Worm (Caenorhabditis elegans) whole organism, young adult: ENCODE results near the gene zig-13.
A peak's percentile ranks its signal among the peaks of the same experiment; 100 is the strongest.

Source experiments
- B0035.1 ChIP-seq: sonication (generic microtip); optimal IDR thresholded peaks from 2 replicates; lab custom pipeline; 2016; ENCODE audit warnings: missing genetic modification characterization, mild to moderate bottlenecking, missing compliant biosample characterization, missing genotype, missing genetic modification reagents
- T07F8.4 ChIP-seq: sonication (generic microtip); optimal IDR thresholded peaks from 2 replicates; lab custom pipeline; 2016; ENCODE audit warnings: mild to moderate bottlenecking, missing genetic modification characterization, moderate library complexity, missing compliant biosample characterization
- Y67H2A.10 ChIP-seq: fragments of 200-800 bp; sonication (Bioruptor generic); conservative IDR thresholded peaks from 2 replicates; pipeline ENCODE4 v1.3.6; 2022; ENCODE audit warnings: missing genetic modification reagents, missing genetic modification characterization, missing compliant biosample characterization
- Y79H2A.3 ChIP-seq: fragments of 200-800 bp; sonication (Bioruptor generic); conservative IDR thresholded peaks from 2 replicates; pipeline ENCODE4 v1.3.6; 2022; ENCODE audit warnings: missing genetic modification reagents, missing genetic modification characterization, missing compliant biosample characterization
- ama-1 ChIP-seq, 3 experiments: fragments of 150-350 bp in 1 of 3; sonication (generic microtip) in 2 of 3; optimal IDR thresholded peaks; 2 replicates each; lab custom pipeline; 2014 to 2018; ENCODE audit warnings: missing biosample characterization in 2 of 3, missing genetic modification characterization in 2 of 3, missing genetic modification reagents in 2 of 3
- aptf-2 ChIP-seq: fragments of 200-800 bp; sonication (Bioruptor generic); conservative IDR thresholded peaks from 2 replicates; pipeline ENCODE4 v1.3.6; 2022; ENCODE audit warnings: missing genetic modification reagents, missing genetic modification characterization, missing compliant biosample characterization
- attf-5 ChIP-seq: fragments of 200-800 bp; sonication (Bioruptor generic); optimal IDR thresholded peaks from 2 replicates; lab custom pipeline; 2018; ENCODE audit warnings: mild to moderate bottlenecking, missing genetic modification characterization, missing compliant biosample characterization
- attf-6 ChIP-seq: fragments of 200-800 bp; sonication (Bioruptor generic); IDR thresholded peaks from 2 replicates; pipeline ENCODE4 v1.3.6; 2022; ENCODE audit warnings: missing genetic modification reagents, missing genetic modification characterization, missing compliant biosample characterization
- bed-2 ChIP-seq: fragments of 200-800 bp; sonication (Bioruptor generic); IDR thresholded peaks from 2 replicates; pipeline ENCODE4 v1.3.6; 2022; ENCODE audit warnings: missing genetic modification reagents, missing genetic modification characterization, missing compliant biosample characterization
- ccch-3 ChIP-seq: fragments of 200-800 bp; sonication (Bioruptor generic); optimal IDR thresholded peaks from 2 replicates; lab custom pipeline; 2018; ENCODE audit warnings: mild to moderate bottlenecking, missing genetic modification characterization, missing compliant biosample characterization
- cebp-1 ChIP-seq, 2 experiments: fragments of 200-800 bp in 1 of 2; sonication (Bioruptor generic) in 1 of 2; sonication (generic microtip) in 1 of 2; IDR thresholded peaks in 1 of 2; optimal IDR thresholded peaks in 1 of 2; 2 replicates each; pipeline versions ENCODE4 v1.3.6 to Lab custom; 2017 to 2022; ENCODE audit warnings: missing compliant biosample characterization in 2 of 2, missing genetic modification characterization in 2 of 2, mild to moderate bottlenecking in 1 of 2, missing genetic modification reagents in 1 of 2, moderate library complexity in 1 of 2
- cebp-2 ChIP-seq: fragments of 200-800 bp; sonication (Bioruptor generic); IDR thresholded peaks from 2 replicates; pipeline ENCODE4 v1.3.6; 2022; ENCODE audit warnings: missing genetic modification characterization, missing compliant biosample characterization
- chd-7 ChIP-seq: sonication (generic microtip); optimal IDR thresholded peaks from 2 replicates; lab custom pipeline; 2016; ENCODE audit warnings: mild to moderate bottlenecking, missing genetic modification characterization, moderate library complexity, missing compliant biosample characterization
- dox-1 ChIP-seq: fragments of 200-800 bp; sonication (Bioruptor generic); IDR thresholded peaks from 2 replicates; pipeline ENCODE4 v1.3.6; 2022; ENCODE audit warnings: missing genetic modification reagents, missing genetic modification characterization, missing compliant biosample characterization
- egrh-3 ChIP-seq: fragments of 200-800 bp; sonication (Bioruptor generic); IDR thresholded peaks from 2 replicates; pipeline ENCODE4 v1.3.6; 2022; ENCODE audit warnings: missing genetic modification reagents, missing genetic modification characterization, missing compliant biosample characterization
- fkh-3 ChIP-seq: sonication (generic microtip); optimal IDR thresholded peaks from 2 replicates; lab custom pipeline; 2016; ENCODE audit warnings: mild to moderate bottlenecking, missing genetic modification characterization, missing compliant biosample characterization
- hlh-12 ChIP-seq: sonication (generic microtip); optimal IDR thresholded peaks from 2 replicates; lab custom pipeline; 2016; ENCODE audit warnings: missing genetic modification characterization, missing compliant biosample characterization
- hmg-20 ChIP-seq: fragments of 200-800 bp; sonication (Bioruptor generic); IDR thresholded peaks from 2 replicates; pipeline ENCODE4 v1.3.6; 2022; ENCODE audit warnings: missing genetic modification reagents, missing genetic modification characterization, missing compliant biosample characterization
- hrde-1 ChIP-seq: sonication (generic microtip); optimal IDR thresholded peaks from 2 replicates; lab custom pipeline; 2016; ENCODE audit warnings: missing genetic modification characterization, mild to moderate bottlenecking, missing compliant biosample characterization, moderate library complexity, missing genotype, missing genetic modification reagents, borderline replicate concordance
- hsf-1 ChIP-seq: fragments of 200-800 bp; sonication (Bioruptor generic); IDR thresholded peaks from 2 replicates; pipeline ENCODE4 v1.3.6; 2022; ENCODE audit warnings: missing genetic modification reagents, missing genetic modification characterization, missing compliant biosample characterization
- lin-35 ChIP-seq, 3 experiments: fragments of 150-350 bp in 2 of 3; sonication (generic microtip) in 1 of 3; optimal IDR thresholded peaks; 2 replicates each; lab custom pipeline; 2014 to 2018; ENCODE audit warnings: missing biosample characterization in 3 of 3, missing genetic modification characterization in 3 of 3, missing genetic modification reagents in 3 of 3
- lin-54 ChIP-seq: fragments of 200-800 bp; sonication (Bioruptor generic); optimal IDR thresholded peaks from 2 replicates; lab custom pipeline; 2018; ENCODE audit warnings: mild to moderate bottlenecking, missing genetic modification characterization, missing compliant biosample characterization
- lir-1 ChIP-seq: fragments of 200-800 bp; sonication (Bioruptor generic); conservative IDR thresholded peaks from 2 replicates; pipeline ENCODE4 v1.3.6; 2022; ENCODE audit warnings: missing genetic modification reagents, missing genetic modification characterization, missing compliant biosample characterization
- madf-8 ChIP-seq: fragments of 200-800 bp; sonication (Bioruptor generic); conservative IDR thresholded peaks from 2 replicates; pipeline ENCODE4 v1.3.6; 2022; ENCODE audit warnings: missing genetic modification reagents, missing genetic modification characterization, missing compliant biosample characterization
- mxl-1 ChIP-seq: sonication (generic microtip); optimal IDR thresholded peaks from 2 replicates; lab custom pipeline; 2016; ENCODE audit warnings: missing genetic modification characterization, missing compliant biosample characterization
- nhr-80 ChIP-seq: sonication (generic microtip); optimal IDR thresholded peaks from 2 replicates; lab custom pipeline; 2016; ENCODE audit warnings: missing genetic modification characterization, missing compliant biosample characterization
- pbrm-1 ChIP-seq: fragments of 200-800 bp; sonication (Bioruptor generic); IDR thresholded peaks from 2 replicates; pipeline ENCODE4 v1.3.6; 2022; ENCODE audit warnings: missing genetic modification reagents, missing genetic modification characterization, missing compliant biosample characterization
- pha-4 ChIP-seq: fragments of 150-350 bp; sonication (generic microtip); optimal IDR thresholded peaks from 2 replicates; lab custom pipeline; 2014; ENCODE audit warnings: missing biosample characterization, missing genetic modification reagents, missing genetic modification characterization
- rec-8 ChIP-seq, 2 experiments: sonication (generic microtip); optimal IDR thresholded peaks; 2 replicates each; lab custom pipeline; 2016; ENCODE audit warnings: mild to moderate bottlenecking in 2 of 2, missing genetic modification characterization in 2 of 2, missing genetic modification reagents in 2 of 2, missing genotype in 2 of 2, missing biosample characterization in 1 of 2, missing compliant biosample characterization in 1 of 2, moderate library complexity in 1 of 2
- repo-1 ChIP-seq: sonication (generic microtip); optimal IDR thresholded peaks from 2 replicates; lab custom pipeline; 2017; ENCODE audit warnings: mild to moderate bottlenecking, missing genetic modification characterization, missing compliant biosample characterization
- sdz-38 ChIP-seq: sonication (generic microtip); optimal IDR thresholded peaks from 2 replicates; lab custom pipeline; 2016; ENCODE audit warnings: missing genotype, missing genetic modification characterization, missing compliant biosample characterization
- snpc-1.1 ChIP-seq: sonication (generic microtip); optimal IDR thresholded peaks from 2 replicates; lab custom pipeline; 2017; ENCODE audit warnings: missing genetic modification characterization, mild to moderate bottlenecking, missing compliant biosample characterization, antibody characterized with exemption, moderate library complexity, missing genotype, missing genetic modification reagents; ENCODE audit not compliant: insufficient read depth
- tbx-9 ChIP-seq: sonication (generic microtip); optimal IDR thresholded peaks from 2 replicates; lab custom pipeline; 2016; ENCODE audit warnings: borderline replicate concordance, missing genetic modification characterization, inconsistent platforms, missing compliant biosample characterization
- zfh-2 ChIP-seq: fragments of 200-800 bp; sonication (Bioruptor generic); conservative IDR thresholded peaks from 2 replicates; pipeline ENCODE4 v1.3.6; 2022; ENCODE audit warnings: missing genetic modification reagents, missing genetic modification characterization, missing compliant biosample characterization
- ztf-22 ChIP-seq: fragments of 200-800 bp; sonication (Bioruptor generic); optimal IDR thresholded peaks from 2 replicates; lab custom pipeline; 2018; ENCODE audit warnings: mild to moderate bottlenecking, missing genetic modification characterization, moderate library complexity, missing compliant biosample characterization
- ztf-6 ChIP-seq: fragments of 200-800 bp; sonication (Bioruptor generic); IDR thresholded peaks from 2 replicates; pipeline ENCODE4 v1.3.6; 2022; ENCODE audit warnings: missing genetic modification reagents, missing genetic modification characterization, missing compliant biosample characterization

Gene zig-13

DNA sequence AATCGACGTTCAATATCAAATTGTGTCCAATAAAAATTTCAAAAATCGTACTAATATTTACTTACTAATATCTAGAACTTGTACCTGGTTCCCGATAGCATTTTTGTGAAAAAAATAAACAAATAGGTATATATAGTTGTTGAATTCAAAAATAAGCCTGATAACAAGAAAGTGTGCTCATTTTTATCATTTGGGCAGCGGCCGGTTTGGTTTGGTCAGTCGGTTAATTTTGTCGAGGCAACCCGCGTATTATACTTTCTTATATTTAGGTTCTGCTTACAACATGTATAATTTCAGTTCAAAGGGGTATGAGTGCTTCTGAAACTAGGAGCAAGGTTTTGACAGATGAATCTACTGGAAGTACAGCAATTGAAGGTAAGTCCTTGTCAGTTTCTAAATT, 25.9 kb downstream of the zig-13 start, which contains the start of the genes nhr-280 and C29F9.2:
Gene nhr-280 (minus strand): TSS at position 101 of the 400 bp plus-strand sequence.
Gene C29F9.2 (plus strand): TSS at position 298 of the 400 bp plus-strand sequence.
- TF ChIP-seq ama-1 (optimal IDR thresholded peaks at IDR 0.05; lab: Kevin White, UChicago) (no peak), ama-1 (GFP tag; optimal IDR thresholded peaks at IDR 0.05; lab: Kevin White, UChicago) (no peak), Y67H2A.10 (GFP tag; lab: Robert Waterston, UW) (no peak), nhr-80 (tag; lab: Kevin White, UChicago) (peak; percentile 1), ztf-6 (GFP tag; lab: Robert Waterston, UW) (no peak), Y79H2A.3 (no peak)

DNA sequence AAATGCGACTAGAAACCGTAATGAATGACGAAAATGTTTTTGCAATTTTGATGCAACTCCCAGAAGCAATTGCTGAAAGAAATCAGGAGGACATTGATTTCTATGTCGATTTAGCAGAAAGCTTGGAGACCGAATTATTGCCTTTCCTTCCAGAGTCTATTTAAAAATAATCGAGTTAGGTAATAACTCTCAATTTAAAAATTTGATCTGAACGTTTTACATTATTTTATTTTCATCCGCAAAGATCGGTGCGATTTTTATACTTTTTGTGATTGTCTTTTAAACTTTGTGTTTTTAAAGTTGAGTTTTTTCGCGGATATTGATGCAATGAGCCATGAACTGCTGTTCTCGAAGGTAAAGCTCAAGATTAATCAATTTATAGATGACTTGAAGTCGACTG, 32.1 kb downstream of the zig-13 start, which contains the start of gene pals-23:
Gene pals-23 (plus strand): TSS at position 301 of the 400 bp plus-strand sequence.
- TF ChIP-seq lin-54 (GFP tag; lab: Kevin White, UChicago) = no peak
- TF ChIP-seq fkh-3 = no peak
- no peak for TF ChIP-seq mxl-1 (tag; lab: Kevin White, UChicago)
- no peak for TF ChIP-seq attf-6 (GFP tag; lab: Robert Waterston, UW)
- no peak for TF ChIP-seq hrde-1
- no peak for TF ChIP-seq cebp-2 (GFP tag; lab: Robert Waterston, UW)
- no peak for TF ChIP-seq dox-1 (GFP tag; lab: Robert Waterston, UW)
- TF ChIP-seq ztf-22 (GFP tag; lab: Kevin White, UChicago) = no peak
- no peak for TF ChIP-seq bed-2
- TF ChIP-seq zfh-2 = no peak
- TF ChIP-seq ccch-3 = no peak
- TF ChIP-seq repo-1 = no peak
- no peak for TF ChIP-seq B0035.1 (tag; lab: Kevin White, UChicago)
- TF ChIP-seq T07F8.4 = no peak
- TF ChIP-seq hlh-12 (tag; lab: Kevin White, UChicago) = no peak
- no peak for TF ChIP-seq tbx-9 (tag; lab: Kevin White, UChicago)

DNA sequence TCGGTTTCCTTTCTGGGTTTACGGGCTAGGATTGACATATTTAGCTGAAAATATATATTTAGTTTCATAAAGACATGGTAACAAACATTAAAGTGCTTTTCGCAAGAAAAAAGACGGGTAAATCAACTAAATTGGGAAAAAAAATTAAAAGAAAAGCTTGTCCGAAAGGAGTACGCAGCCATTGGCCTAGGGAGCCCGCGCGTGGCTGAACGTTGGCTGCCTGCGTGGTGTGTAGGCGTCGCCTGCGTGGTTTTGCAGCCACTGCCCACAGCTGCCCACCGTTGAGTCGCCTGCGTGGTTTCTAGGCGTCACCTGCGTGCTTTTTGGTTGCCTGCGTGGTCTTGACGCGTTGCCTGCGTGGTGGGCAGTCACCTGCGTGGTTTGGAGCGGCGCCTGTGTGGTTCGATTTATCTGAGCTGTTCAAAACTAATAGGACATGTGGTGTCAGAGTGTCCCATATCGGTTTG, 34.5 kb downstream of the zig-13 start, which contains the start of gene C29F9.12:
Gene C29F9.12 (minus strand): TSS at position 51 of the 467 bp plus-strand sequence.
- TF ChIP-seq dox-1 (GFP tag; lab: Robert Waterston, UW) = peak; percentile 52; the same call in 1 of the 2 replicates
- TF ChIP-seq egrh-3 (GFP tag; lab: Robert Waterston, UW) = 0 out of 2 replicates have a peak, but pooled peaks have one; percentile 24
- TF ChIP-seq, all 124 proteins: peak for 2; not testable (repeated sequence) for 122

DNA sequence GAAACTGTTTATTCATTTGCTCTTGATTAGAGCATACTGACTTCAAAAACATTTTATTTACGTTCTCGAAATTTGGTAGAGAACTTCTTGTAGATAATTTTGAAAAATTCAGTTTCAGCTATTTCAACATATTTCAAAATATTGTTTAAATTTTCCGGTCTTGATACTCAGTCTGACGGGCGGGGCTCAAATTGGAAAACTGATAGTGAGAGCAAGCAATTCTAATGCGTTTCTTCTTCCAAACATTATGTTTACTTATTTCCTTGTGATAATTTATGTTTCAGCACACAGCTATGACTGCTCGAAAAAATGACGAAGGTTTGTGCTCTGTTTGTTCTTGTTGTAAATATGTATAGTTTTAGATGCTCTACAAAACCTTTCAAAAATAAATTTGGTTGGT, 36.3 kb downstream of the zig-13 start, which contains the start of gene pals-24:
Gene pals-24 (plus strand): TSS at position 237 of the 400 bp plus-strand sequence.
- TF ChIP-seq cebp-1 (GFP tag; IDR thresholded peaks at IDR 0.05; lab: Robert Waterston, UW) = peak; percentile 74; the same call in 1 of the 2 replicates
- TF ChIP-seq cebp-1 (tag; optimal IDR thresholded peaks at IDR 0.05; lab: Kevin White, UChicago) = peak; percentile 76
- peak; percentile 16 for TF ChIP-seq pha-4 (tag; lab: Kevin White, UChicago)
- no peak for TF ChIP-seq aptf-2 (GFP tag; lab: Robert Waterston, UW)
- peak; percentile 46 for TF ChIP-seq dox-1 (GFP tag; lab: Robert Waterston, UW)
- TF ChIP-seq nhr-80 (tag; lab: Kevin White, UChicago) = peak; percentile 89
- peak; percentile 43 for TF ChIP-seq attf-5 (GFP tag; lab: Kevin White, UChicago)

DNA sequence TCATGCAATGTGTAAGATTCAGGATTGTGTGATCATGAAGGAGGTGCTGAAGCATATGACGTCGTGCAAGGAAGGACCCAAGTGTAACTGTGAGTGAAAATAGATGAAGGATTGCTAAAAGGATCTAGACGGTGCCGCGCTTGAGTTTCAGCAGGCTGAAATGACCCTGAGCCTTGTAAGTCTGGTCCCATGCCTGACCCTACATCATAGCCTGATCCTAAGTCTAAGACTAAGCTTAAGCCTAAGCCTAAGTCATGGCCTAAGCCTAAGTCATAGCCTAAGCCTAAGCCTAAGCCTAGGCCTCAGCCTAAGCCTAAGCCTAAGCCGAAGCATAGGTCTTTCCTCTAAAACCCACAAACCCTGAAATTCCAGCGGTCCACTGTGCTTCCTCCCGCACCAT, 38.7 kb downstream of the zig-13 start:
- no peak for TF ChIP-seq lir-1
- no peak for TF ChIP-seq sdz-38 (tag; lab: Kevin White, UChicago)
- no peak for TF ChIP-seq hmg-20 (GFP tag; lab: Robert Waterston, UW)
- no peak for TF ChIP-seq hsf-1 (GFP tag; lab: Robert Waterston, UW)
- no peak for TF ChIP-seq rec-8 (tag; optimal IDR thresholded peaks at IDR 0.05; lab: Kevin White, UChicago)
- TF ChIP-seq lin-35 (GFP tag; optimal IDR thresholded peaks at IDR 0.05; lab: Kevin White, UChicago) = no peak
- TF ChIP-seq hrde-1 = no peak
- no peak for TF ChIP-seq chd-7
- no peak for TF ChIP-seq snpc-1.1 (tag; lab: Kevin White, UChicago)
- no peak for TF ChIP-seq pbrm-1 (GFP tag; lab: Robert Waterston, UW)
- no peak for TF ChIP-seq madf-8 (GFP tag; lab: Robert Waterston, UW)
